Worm (Caenorhabditis elegans) whole organism, mixed stage, embryonic: ENCODE data around the gene K05F1.14.
"Not testable (repeated sequence)": the region's sequence is repeated elsewhere in the genome, so short reads cannot be mapped to it uniquely, and the experiment has no call there.

Experiments
- ceh-39 ChIP-seq: fragments of 150-350 bp; optimal IDR thresholded peaks from 2 replicates; lab custom pipeline; 2014; ENCODE audit warnings: missing biosample characterization, missing genetic modification characterization
- drap-1 ChIP-seq: fragments of 200-800 bp; sonication (Bioruptor generic); optimal IDR thresholded peaks from 3 replicates; lab custom pipeline; 2018; ENCODE audit warnings: mild to moderate bottlenecking, missing genetic modification characterization, missing compliant biosample characterization
- lsy-2 ChIP-seq: fragments of 150-350 bp; optimal IDR thresholded peaks from 2 replicates; lab custom pipeline; 2014; ENCODE audit warnings: missing biosample characterization, missing genetic modification characterization
- nhr-12 ChIP-seq: fragments of 150-350 bp; optimal IDR thresholded peaks from 2 replicates; lab custom pipeline; 2014; ENCODE audit warnings: missing biosample characterization, missing genetic modification characterization
- snpc-4 ChIP-seq: fragments of 150-350 bp; optimal IDR thresholded peaks from 2 replicates; lab custom pipeline; 2014; ENCODE audit warnings: missing biosample characterization, missing genetic modification characterization
- unc-62 ChIP-seq: fragments of 150-350 bp; optimal IDR thresholded peaks from 2 replicates; lab custom pipeline; 2014; ENCODE audit warnings: missing biosample characterization, missing genetic modification reagents, missing genetic modification characterization
- zip-8 ChIP-seq: fragments of 150-350 bp; optimal IDR thresholded peaks from 2 replicates; lab custom pipeline; 2014; ENCODE audit warnings: missing biosample characterization, missing genetic modification characterization

ce11 chrII:5757656-5758055 lies 34.7 kb downstream of the K05F1.14 start, which contains the start of the genes F10C1.3 and F10C1.23:
- not testable (repeated sequence) for TF ChIP-seq lsy-2 (tag; lab: Kevin White, UChicago); unc-62 (GFP tag; lab: Kevin White, UChicago); zip-8 (tag; lab: Kevin White, UChicago); snpc-4 (tag; lab: Kevin White, UChicago); ceh-39 (tag; lab: Kevin White, UChicago); drap-1 (GFP tag; lab: Kevin White, UChicago); nhr-12
